Worm (Caenorhabditis elegans) whole organism, L4 larva: ENCODE results near the gene pitp-1.

ENCODE experiments used
- F37D6.2 ChIP-seq: sonication (generic microtip); optimal IDR thresholded peaks from 2 replicates; lab custom pipeline; 2016; ENCODE audit warnings: mild to moderate bottlenecking, missing genetic modification characterization, missing compliant biosample characterization
- F49E8.2 ChIP-seq: sonication (generic microtip); optimal IDR thresholded peaks from 2 replicates; lab custom pipeline; 2016; ENCODE audit warnings: missing compliant biosample characterization, mild to moderate bottlenecking, missing genetic modification characterization, borderline replicate concordance
- R02D3.7 ChIP-seq: fragments of 150-350 bp; sonication (generic microtip); optimal IDR thresholded peaks from 3 replicates; lab custom pipeline; 2014; ENCODE audit warnings: missing biosample characterization, missing genetic modification characterization
- T26A8.4 ChIP-seq: fragments of 200-800 bp; sonication (Bioruptor generic); IDR thresholded peaks from 2 replicates; pipeline ENCODE4 v1.3.6; 2022; ENCODE audit warnings: missing genetic modification characterization, missing compliant biosample characterization
- Y105C5A.15 ChIP-seq: fragments of 200-800 bp; sonication (Bioruptor generic); IDR thresholded peaks from 2 replicates; pipeline ENCODE4 v1.3.6; 2022; ENCODE audit warnings: missing genetic modification characterization, missing compliant biosample characterization
- Y48G9A.11 ChIP-seq: fragments of 200-800 bp; sonication (Bioruptor generic); IDR thresholded peaks from 2 replicates; pipeline ENCODE4 v1.3.6; 2022; ENCODE audit warnings: missing genetic modification reagents, missing genetic modification characterization, missing compliant biosample characterization
- ZK337.2 ChIP-seq: fragments of 200-800 bp; sonication (Bioruptor generic); IDR thresholded peaks from 2 replicates; pipeline ENCODE4 v1.3.6; 2022; ENCODE audit warnings: missing genetic modification reagents, missing genetic modification characterization, missing compliant biosample characterization
- aha-1 ChIP-seq: fragments of 150-350 bp; peaks from one replicate; lab custom pipeline; 2014; ENCODE audit warnings: missing biosample characterization, missing genetic modification characterization
- aly-2 ChIP-seq: sonication (generic microtip); optimal IDR thresholded peaks from 2 replicates; lab custom pipeline; 2018; ENCODE audit warnings: missing biosample characterization, missing genetic modification characterization
- attf-4 ChIP-seq: sonication (generic microtip); optimal IDR thresholded peaks from 3 replicates; lab custom pipeline; 2017; ENCODE audit warnings: missing biosample characterization, missing genetic modification characterization
- ceh-44 ChIP-seq: fragments of 200-800 bp; sonication (Bioruptor generic); IDR thresholded peaks from 2 replicates; pipeline ENCODE4 v1.3.6; 2022; ENCODE audit warnings: missing genetic modification reagents, missing genetic modification characterization, missing compliant biosample characterization
- ceh-62 ChIP-seq: sonication (generic microtip); optimal IDR thresholded peaks from 2 replicates; lab custom pipeline; 2017; ENCODE audit warnings: missing biosample characterization, missing genetic modification characterization
- ces-1 ChIP-seq: fragments of 150-350 bp; sonication (generic microtip); optimal IDR thresholded peaks from 4 replicates; lab custom pipeline; 2014; ENCODE audit warnings: missing biosample characterization, missing genetic modification reagents, missing genetic modification characterization
- ctbp-1 ChIP-seq: fragments of 200-800 bp; sonication (Bioruptor generic); IDR thresholded peaks from 2 replicates; pipeline ENCODE4 v1.3.6; 2022; ENCODE audit warnings: missing genetic modification reagents, missing genetic modification characterization, missing compliant biosample characterization
- daf-12 ChIP-seq: fragments of 150-350 bp; optimal IDR thresholded peaks from 2 replicates; lab custom pipeline; 2014; ENCODE audit warnings: missing biosample characterization, missing genetic modification reagents, missing genetic modification characterization
- daf-16 ChIP-seq, 3 experiments: sonication (generic microtip); optimal IDR thresholded peaks; 2 replicates each; lab custom pipeline; 2016 to 2017; ENCODE audit warnings: missing genetic modification characterization in 3 of 3, missing genetic modification reagents in 3 of 3, mild to moderate bottlenecking in 2 of 3, missing compliant biosample characterization in 2 of 3, missing biosample characterization in 1 of 3, moderate library complexity in 1 of 3
- daf-19 ChIP-seq: fragments of 200-800 bp; sonication (Bioruptor generic); conservative IDR thresholded peaks from 2 replicates; pipeline ENCODE4 v1.3.6; 2022; ENCODE audit warnings: missing genetic modification characterization, missing compliant biosample characterization
- dmd-6 ChIP-seq: fragments of 200-800 bp; sonication (Bioruptor generic); IDR thresholded peaks from 2 replicates; pipeline ENCODE4 v1.3.6; 2022; ENCODE audit warnings: missing genetic modification reagents, missing genetic modification characterization, missing compliant biosample characterization
- dmd-8 ChIP-seq: fragments of 200-800 bp; sonication (Bioruptor generic); IDR thresholded peaks from 2 replicates; pipeline ENCODE4 v1.3.6; 2022; ENCODE audit warnings: missing genetic modification characterization, missing compliant biosample characterization
- dmd-9 ChIP-seq: fragments of 200-800 bp; sonication (Bioruptor generic); IDR thresholded peaks from 2 replicates; pipeline ENCODE4 v1.3.6; 2022; ENCODE audit warnings: missing genetic modification reagents, missing genetic modification characterization, missing compliant biosample characterization
- dve-1 ChIP-seq: sonication (generic microtip); optimal IDR thresholded peaks from 2 replicates; lab custom pipeline; 2017; ENCODE audit warnings: antibody characterized with exemption, mild to moderate bottlenecking, missing genetic modification characterization, missing compliant biosample characterization; ENCODE audit not compliant: insufficient read depth
- egl-43 ChIP-seq: fragments of 200-800 bp; sonication (Bioruptor generic); IDR thresholded peaks from 2 replicates; pipeline ENCODE4 v1.3.6; 2022; ENCODE audit warnings: missing genetic modification reagents, missing genetic modification characterization, missing compliant biosample characterization
- fkh-10 ChIP-seq: fragments of 150-350 bp; optimal IDR thresholded peaks from 2 replicates; lab custom pipeline; 2014; ENCODE audit warnings: missing biosample characterization, missing genetic modification reagents, missing genetic modification characterization
- hif-1 ChIP-seq, 2 experiments: sonication (generic microtip); optimal IDR thresholded peaks; 2 replicates each; lab custom pipeline; 2016 to 2017; ENCODE audit warnings: missing compliant biosample characterization in 2 of 2, missing genetic modification characterization in 2 of 2, missing genetic modification reagents in 2 of 2, missing genotype in 2 of 2, mild to moderate bottlenecking in 1 of 2
- hlh-30 ChIP-seq: sonication (generic microtip); optimal IDR thresholded peaks from 2 replicates; lab custom pipeline; 2017; ENCODE audit warnings: antibody characterized with exemption, mild to moderate bottlenecking, missing genetic modification characterization, missing compliant biosample characterization; ENCODE audit not compliant: insufficient read depth
- hmg-1.1 ChIP-seq: fragments of 200-800 bp; sonication (Bioruptor generic); IDR thresholded peaks from 2 replicates; pipeline ENCODE4 v1.3.6; 2022; ENCODE audit warnings: missing genetic modification reagents, missing genetic modification characterization, missing compliant biosample characterization
- lin-39 ChIP-seq: fragments of 150-350 bp; optimal IDR thresholded peaks from 2 replicates; lab custom pipeline; 2014; ENCODE audit warnings: missing biosample characterization, missing genetic modification reagents, missing genetic modification characterization
- lir-3 ChIP-seq: sonication (generic microtip); optimal IDR thresholded peaks from 2 replicates; lab custom pipeline; 2016; ENCODE audit warnings: mild to moderate bottlenecking, missing genetic modification characterization, missing compliant biosample characterization
- lsy-2 ChIP-seq, 2 experiments: fragments of 150-350 bp in 1 of 2; sonication (generic microtip) in 1 of 2; optimal IDR thresholded peaks; 2 replicates each; lab custom pipeline; 2014 to 2017; ENCODE audit warnings: missing biosample characterization in 2 of 2, missing genetic modification characterization in 2 of 2
- mdl-1 ChIP-seq, 2 experiments: fragments of 150-350 bp in 1 of 2; sonication (generic microtip) in 1 of 2; optimal IDR thresholded peaks; 2 replicates each; lab custom pipeline; 2014 to 2017; ENCODE audit warnings: missing biosample characterization in 2 of 2, missing genetic modification characterization in 2 of 2
- mep-1 ChIP-seq: fragments of 150-350 bp; sonication (generic microtip); optimal IDR thresholded peaks from 3 replicates; lab custom pipeline; 2014; ENCODE audit warnings: missing biosample characterization, missing genetic modification characterization
- nhr-102 ChIP-seq: sonication (generic microtip); optimal IDR thresholded peaks from 2 replicates; lab custom pipeline; 2016; ENCODE audit warnings: mild to moderate bottlenecking, missing genetic modification characterization, moderate library complexity, missing compliant biosample characterization
- nhr-28 ChIP-seq: fragments of 150-350 bp; optimal IDR thresholded peaks from 2 replicates; lab custom pipeline; 2014; ENCODE audit warnings: missing biosample characterization, missing genetic modification characterization
- nhr-48 ChIP-seq: sonication (generic microtip); optimal IDR thresholded peaks from 2 replicates; lab custom pipeline; 2016; ENCODE audit warnings: mild to moderate bottlenecking, missing genetic modification characterization, missing compliant biosample characterization
- php-3 ChIP-seq: fragments of 200-800 bp; sonication (Bioruptor generic); IDR thresholded peaks from 2 replicates; pipeline ENCODE4 v1.3.6; 2022; ENCODE audit warnings: missing genetic modification reagents, missing genetic modification characterization, missing compliant biosample characterization
- rbr-2 ChIP-seq: sonication (generic microtip); optimal IDR thresholded peaks from 2 replicates; lab custom pipeline; 2016; ENCODE audit warnings: missing genotype, missing genetic modification characterization, missing compliant biosample characterization
- sdz-12 ChIP-seq: fragments of 200-800 bp; sonication (Bioruptor generic); optimal IDR thresholded peaks from 2 replicates; lab custom pipeline; 2018; ENCODE audit warnings: mild to moderate bottlenecking, missing genetic modification characterization, missing compliant biosample characterization
- set-16 ChIP-seq: fragments of 200-800 bp; sonication (Bioruptor generic); IDR thresholded peaks from 2 replicates; pipeline ENCODE4 v1.3.6; 2022; ENCODE audit warnings: missing genetic modification reagents, missing genetic modification characterization, missing compliant biosample characterization
- skn-1 ChIP-seq: fragments of 150-350 bp; optimal IDR thresholded peaks from 2 replicates; lab custom pipeline; 2014; ENCODE audit warnings: missing biosample characterization, missing genetic modification characterization
- unc-130 ChIP-seq: sonication (generic microtip); optimal IDR thresholded peaks from 2 replicates; lab custom pipeline; 2016; ENCODE audit warnings: missing genetic modification reagents, missing genetic modification characterization, missing compliant biosample characterization
- unc-62 ChIP-seq, 3 experiments: fragments of 150-350 bp in 1 of 3; sonication (generic microtip); optimal IDR thresholded peaks in 2 of 3; peaks in 1 of 3; 1 replicate in 1 of 3; 2 replicates in 2 of 3; lab custom pipeline; 2014 to 2017; ENCODE audit warnings: missing biosample characterization in 3 of 3, missing genetic modification characterization in 3 of 3, missing genetic modification reagents in 3 of 3, missing genotype in 1 of 3
- zfp-2 ChIP-seq: sonication (generic microtip); optimal IDR thresholded peaks from 2 replicates; lab custom pipeline; 2016; ENCODE audit warnings: mild to moderate bottlenecking, missing genetic modification characterization, missing compliant biosample characterization
- zfp-3 ChIP-seq: fragments of 200-800 bp; sonication (Bioruptor generic); conservative IDR thresholded peaks from 2 replicates; pipeline ENCODE4 v1.3.6; 2022; ENCODE audit warnings: missing genetic modification reagents, missing genetic modification characterization, missing compliant biosample characterization
- zip-11 ChIP-seq: fragments of 200-800 bp; sonication (Bioruptor generic); IDR thresholded peaks from 2 replicates; pipeline ENCODE4 v1.3.6; 2022; ENCODE audit warnings: missing genetic modification characterization, missing compliant biosample characterization
- ztf-7 ChIP-seq: fragments of 150-350 bp; optimal IDR thresholded peaks from 2 replicates; lab custom pipeline; 2014; ENCODE audit warnings: missing biosample characterization, missing genetic modification characterization

pitp-1 gene

DNA sequence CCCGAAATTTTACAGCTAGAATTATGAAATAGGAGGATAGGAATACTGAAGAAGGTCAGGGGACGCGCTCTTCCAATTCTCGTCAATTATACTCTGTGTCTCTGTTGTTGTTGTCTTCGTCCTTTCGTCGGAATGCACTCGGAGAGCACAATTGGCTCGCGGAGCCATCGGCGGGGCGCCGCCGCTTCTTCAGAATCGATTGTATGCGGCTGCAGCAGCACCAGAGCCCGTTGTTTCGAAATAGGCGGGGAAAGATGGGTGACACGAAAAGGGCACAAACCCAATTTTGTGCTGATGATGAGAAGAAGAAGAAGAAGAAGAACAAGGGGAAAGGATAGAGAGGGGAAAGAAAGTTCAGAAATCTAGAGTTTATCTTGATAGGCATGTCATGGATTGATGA, 12.5 kb upstream of the pitp-1 start:
- TF ChIP-seq set-16 (GFP tag; lab: Robert Waterston, UW) (peak; percentile 63), fkh-10 (GFP tag; lab: Kevin White, UChicago) (peak; percentile 51), ceh-62 (tag; lab: Kevin White, UChicago) (no peak), rbr-2 (tag; lab: Kevin White, UChicago) (peak; percentile 30), hif-1 (tag; optimal IDR thresholded peaks at IDR 0.05; lab: Kevin White, UChicago) (no peak), nhr-48 (tag; lab: Kevin White, UChicago) (no peak), hmg-1.1 (0 out of 2 replicates have a peak, but pooled peaks have one; percentile 13), F49E8.2 (tag; lab: Kevin White, UChicago) (no peak), ceh-44 (GFP tag; lab: Robert Waterston, UW) (no peak), nhr-102 (tag; lab: Kevin White, UChicago) (no peak), unc-62 (GFP tag; optimal IDR thresholded peaks at IDR 0.05 in 1 of 2; lab: Kevin White, UChicago) (peak in 1 of 2 experiments; percentile 70), unc-62 (tag; optimal IDR thresholded peaks at IDR 0.05; lab: Kevin White, UChicago) (no peak), lsy-2 (tag; optimal IDR thresholded peaks at IDR 0.05; lab: Kevin White, UChicago) (peak in 1 of 2 experiments; percentile 40), F37D6.2 (tag; lab: Kevin White, UChicago) (peak; percentile 42), ces-1 (peak; percentile 11), ctbp-1 (GFP tag; lab: Robert Waterston, UW) (peak; percentile 54; the same call in 1 of the 2 replicates), mep-1 (peak; percentile 16)
- TF ChIP-seq, all 104 proteins: peak for 10

DNA sequence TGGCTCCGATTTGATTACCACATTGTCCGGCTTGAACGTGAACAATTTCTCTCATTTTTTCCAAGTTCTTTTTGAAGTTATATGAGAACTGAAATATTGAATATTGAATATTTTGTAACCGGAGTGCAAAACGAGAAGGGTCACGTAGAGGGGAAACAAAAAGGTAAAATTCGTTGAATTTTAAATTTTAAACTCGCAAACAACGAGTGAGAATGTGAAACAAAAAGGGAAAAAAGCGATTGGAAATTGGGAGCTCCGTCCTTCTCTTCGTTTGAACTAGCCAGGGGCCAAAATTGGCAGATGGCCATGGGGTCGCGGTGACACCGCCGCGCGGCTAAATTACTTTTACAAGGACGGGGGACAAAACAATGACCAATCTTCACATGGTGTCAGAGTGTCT, 11.9 kb upstream of the pitp-1 start, which contains the start of gene ben-1:
ben-1 (minus strand) TSS at position 101 of the 400 bp plus-strand sequence.
- TF ChIP-seq T26A8.4 (no peak), unc-130 (GFP tag; lab: Kevin White, UChicago) (no peak), hmg-1.1 (no peak), fkh-10 (GFP tag; lab: Kevin White, UChicago) (no peak), mdl-1 (tag; optimal IDR thresholded peaks at IDR 0.05; lab: Kevin White, UChicago) (no peak), egl-43 (no peak), lir-3 (tag; lab: Kevin White, UChicago) (no peak), zfp-3 (GFP tag; lab: Robert Waterston, UW) (no peak), Y105C5A.15 (no peak), aly-2 (tag; lab: Kevin White, UChicago) (no peak), dve-1 (tag; lab: Kevin White, UChicago) (no peak), dmd-8 (GFP tag; lab: Robert Waterston, UW) (no peak), ztf-7 (tag; lab: Kevin White, UChicago) (no peak), sdz-12 (GFP tag; lab: Kevin White, UChicago) (no peak), skn-1 (no peak), R02D3.7 (tag; lab: Kevin White, UChicago) (no peak), daf-12 (no peak)

DNA sequence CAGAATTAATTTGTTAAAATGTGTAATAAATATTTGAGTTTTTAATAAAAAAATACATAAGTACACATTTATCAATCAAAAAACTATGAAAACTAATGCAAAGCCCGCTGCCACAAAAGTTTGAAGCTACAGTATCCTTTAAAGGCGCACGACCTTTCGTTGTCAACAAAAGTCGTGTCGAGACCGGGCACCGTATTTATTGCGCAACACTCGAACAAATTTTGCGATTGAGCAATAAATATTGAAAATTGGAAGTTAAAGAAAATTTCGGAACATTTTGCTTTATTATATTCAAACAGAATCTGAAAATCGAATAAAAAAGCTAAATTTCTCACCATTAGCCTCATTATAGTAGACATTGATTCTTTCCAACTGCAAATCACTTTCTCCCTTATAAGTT, 11.5 kb upstream of the pitp-1 start:
- no peak for TF ChIP-seq nhr-48 (tag; lab: Kevin White, UChicago)
- no peak for TF ChIP-seq zip-11
- TF ChIP-seq aha-1 (tag; lab: Kevin White, UChicago): peak; percentile 22

DNA sequence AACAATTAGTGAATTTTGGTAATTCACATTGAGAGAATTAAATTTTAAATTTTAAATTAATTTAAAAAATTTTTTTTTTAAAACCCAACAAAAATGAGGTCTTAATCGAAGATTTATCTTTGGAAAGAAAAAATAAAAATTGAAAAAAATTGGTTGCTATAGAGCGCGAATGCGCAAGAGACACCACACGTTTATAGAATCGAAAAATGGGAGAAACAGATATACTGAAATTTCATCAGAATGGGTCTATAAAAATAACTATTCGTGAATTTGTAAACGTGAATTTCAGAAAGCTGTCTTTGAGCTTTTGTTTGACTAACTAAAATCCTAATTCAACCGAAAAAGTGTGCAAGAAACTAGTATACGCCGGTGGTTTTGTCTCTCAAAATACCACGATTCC, 10.8 kb upstream of the pitp-1 start:
- TF ChIP-seq hlh-30 (tag; lab: Kevin White, UChicago) (peak; percentile 25), ZK337.2 (GFP tag; lab: Robert Waterston, UW) (0 out of 2 replicates have a peak, but pooled peaks have one; percentile 33), zfp-2 (tag; lab: Kevin White, UChicago) (no peak), attf-4 (tag; lab: Kevin White, UChicago) (no peak), lsy-2 (tag; optimal IDR thresholded peaks at IDR 0.05; lab: Kevin White, UChicago) (peak in 1 of 2 experiments; percentile 72), Y48G9A.11 (GFP tag; lab: Robert Waterston, UW) (no peak), ceh-44 (GFP tag; lab: Robert Waterston, UW) (no peak), dmd-9 (no peak), mep-1 (peak; percentile 69), Y105C5A.15 (no peak), lin-39 (tag; lab: Kevin White, UChicago) (no peak), daf-16 (GFP tag; optimal IDR thresholded peaks at IDR 0.05; lab: Kevin White, UChicago) (no peak), daf-16 (tag; optimal IDR thresholded peaks at IDR 0.05; lab: Kevin White, UChicago) (no peak), nhr-28 (tag; lab: Kevin White, UChicago) (peak; percentile 39), daf-19 (GFP tag; lab: Robert Waterston, UW) (no peak), unc-130 (GFP tag; lab: Kevin White, UChicago) (peak; percentile 72), ztf-7 (tag; lab: Kevin White, UChicago) (no peak), php-3 (GFP tag; lab: Robert Waterston, UW) (no peak), dmd-6 (peak; percentile 18; the same call in 1 of the 2 replicates)
